Worm (Caenorhabditis elegans) whole organism, young adult: ENCODE data around the gene C32D5.14.

Experiments
- B0261.1 ChIP-seq: sonication (generic microtip); optimal IDR thresholded peaks from 2 replicates; lab custom pipeline; 2016; ENCODE audit warnings: mild to moderate bottlenecking, missing genetic modification characterization, moderate library complexity, missing compliant biosample characterization
- C06A6.2 ChIP-seq: fragments of 200-800 bp; sonication (Bioruptor generic); conservative IDR thresholded peaks from 2 replicates; pipeline ENCODE4 v1.3.6; 2022; ENCODE audit warnings: missing genetic modification characterization, missing compliant biosample characterization
- C17E4.6 ChIP-seq: fragments of 200-800 bp; sonication (Bioruptor generic); IDR thresholded peaks from 2 replicates; pipeline ENCODE4 v1.3.6; 2022; ENCODE audit warnings: missing genetic modification reagents, missing genetic modification characterization, missing compliant biosample characterization
- F23B12.7 ChIP-seq: sonication (generic microtip); optimal IDR thresholded peaks from 2 replicates; lab custom pipeline; 2017; ENCODE audit warnings: missing genetic modification characterization, mild to moderate bottlenecking, missing compliant biosample characterization, antibody characterized with exemption, moderate library complexity; ENCODE audit not compliant: insufficient read depth
- F37B4.10 ChIP-seq: fragments of 200-800 bp; sonication (Bioruptor generic); IDR thresholded peaks from 2 replicates; pipeline ENCODE4 v1.3.6; 2022; ENCODE audit warnings: missing genetic modification characterization, missing compliant biosample characterization
- F49E8.2 ChIP-seq: sonication (generic microtip); optimal IDR thresholded peaks from 3 replicates; lab custom pipeline; 2017; ENCODE audit warnings: missing genetic modification characterization, mild to moderate bottlenecking, missing compliant biosample characterization, antibody characterized with exemption, moderate library complexity; ENCODE audit not compliant: insufficient read depth
- K12H6.12 ChIP-seq: fragments of 200-800 bp; sonication (Bioruptor generic); optimal IDR thresholded peaks from 2 replicates; lab custom pipeline; 2018; ENCODE audit warnings: mild to moderate bottlenecking, missing genetic modification characterization, missing compliant biosample characterization
- T26A5.8 ChIP-seq: sonication (generic microtip); optimal IDR thresholded peaks from 2 replicates; lab custom pipeline; 2016; ENCODE audit warnings: missing genetic modification characterization, missing compliant biosample characterization
- Y53F4B.3 ChIP-seq: fragments of 200-800 bp; sonication (Bioruptor generic); IDR thresholded peaks from 2 replicates; pipeline ENCODE4 v1.3.6; 2022; ENCODE audit warnings: missing genetic modification reagents, missing genetic modification characterization, missing compliant biosample characterization
- Y56A3A.18 ChIP-seq: fragments of 200-800 bp; sonication (Bioruptor generic); IDR thresholded peaks from 2 replicates; pipeline ENCODE4 v1.3.6; 2022; ENCODE audit warnings: missing genetic modification reagents, missing genetic modification characterization, missing compliant biosample characterization
- Y79H2A.3 ChIP-seq: fragments of 200-800 bp; sonication (Bioruptor generic); conservative IDR thresholded peaks from 2 replicates; pipeline ENCODE4 v1.3.6; 2022; ENCODE audit warnings: missing genetic modification reagents, missing genetic modification characterization, missing compliant biosample characterization
- ama-1 ChIP-seq, 3 experiments: fragments of 150-350 bp in 1 of 3; sonication (generic microtip) in 2 of 3; optimal IDR thresholded peaks; 2 replicates each; lab custom pipeline; 2014 to 2018; ENCODE audit warnings: missing biosample characterization in 2 of 3, missing genetic modification characterization in 2 of 3, missing genetic modification reagents in 2 of 3
- aptf-3 ChIP-seq: fragments of 200-800 bp; sonication (Bioruptor generic); IDR thresholded peaks from 2 replicates; pipeline ENCODE4 v1.3.6; 2022; ENCODE audit warnings: missing genetic modification characterization, missing compliant biosample characterization
- atf-7 ChIP-seq: sonication (generic microtip); optimal IDR thresholded peaks from 2 replicates; lab custom pipeline; 2017; ENCODE audit warnings: mild to moderate bottlenecking, missing genetic modification characterization, missing compliant biosample characterization
- athp-1 ChIP-seq: sonication (generic microtip); optimal IDR thresholded peaks from 2 replicates; lab custom pipeline; 2017; ENCODE audit warnings: mild to moderate bottlenecking, missing genetic modification characterization, missing compliant biosample characterization
- cebp-1 ChIP-seq, 2 experiments: fragments of 200-800 bp in 1 of 2; sonication (Bioruptor generic) in 1 of 2; sonication (generic microtip) in 1 of 2; IDR thresholded peaks in 1 of 2; optimal IDR thresholded peaks in 1 of 2; 2 replicates each; pipeline versions ENCODE4 v1.3.6 to Lab custom; 2017 to 2022; ENCODE audit warnings: missing compliant biosample characterization in 2 of 2, missing genetic modification characterization in 2 of 2, mild to moderate bottlenecking in 1 of 2, missing genetic modification reagents in 1 of 2, moderate library complexity in 1 of 2
- ceh-100 ChIP-seq: fragments of 200-800 bp; sonication (Bioruptor generic); IDR thresholded peaks from 2 replicates; pipeline ENCODE4 v1.3.6; 2022; ENCODE audit warnings: missing genetic modification reagents, missing genetic modification characterization, missing compliant biosample characterization
- ceh-40 ChIP-seq: fragments of 200-800 bp; sonication (Bioruptor generic); IDR thresholded peaks from 2 replicates; pipeline ENCODE4 v1.3.6; 2022; ENCODE audit warnings: missing genetic modification characterization, missing compliant biosample characterization
- ceh-58 ChIP-seq: fragments of 200-800 bp; sonication (Bioruptor generic); IDR thresholded peaks from 2 replicates; pipeline ENCODE4 v1.3.6; 2022; ENCODE audit warnings: missing genetic modification characterization, missing compliant biosample characterization
- die-1 ChIP-seq: sonication (generic microtip); optimal IDR thresholded peaks from 2 replicates; lab custom pipeline; 2016; ENCODE audit warnings: missing genotype, mild to moderate bottlenecking, missing genetic modification characterization, missing compliant biosample characterization
- dpff-1 ChIP-seq: sonication (generic microtip); optimal IDR thresholded peaks from 2 replicates; lab custom pipeline; 2017; ENCODE audit warnings: mild to moderate bottlenecking, missing genetic modification characterization, missing compliant biosample characterization
- efl-1 ChIP-seq: fragments of 150-350 bp; optimal IDR thresholded peaks from 2 replicates; lab custom pipeline; 2014; ENCODE audit warnings: missing biosample characterization, missing genetic modification reagents, missing genetic modification characterization
- gei-17 ChIP-seq: fragments of 200-800 bp; sonication (Bioruptor generic); optimal IDR thresholded peaks from 2 replicates; lab custom pipeline; 2018; ENCODE audit warnings: mild to moderate bottlenecking, missing genetic modification characterization, missing compliant biosample characterization
- hsf-1 ChIP-seq: fragments of 200-800 bp; sonication (Bioruptor generic); IDR thresholded peaks from 2 replicates; pipeline ENCODE4 v1.3.6; 2022; ENCODE audit warnings: missing genetic modification reagents, missing genetic modification characterization, missing compliant biosample characterization
- let-526 ChIP-seq: fragments of 200-800 bp; sonication (Bioruptor generic); IDR thresholded peaks from 2 replicates; pipeline ENCODE4 v1.3.6; 2022; ENCODE audit warnings: missing genetic modification reagents, missing genetic modification characterization, missing compliant biosample characterization
- lin-26 ChIP-seq: fragments of 200-800 bp; sonication (Bioruptor generic); IDR thresholded peaks from 2 replicates; pipeline ENCODE4 v1.3.6; 2022; ENCODE audit warnings: missing genetic modification reagents, missing genetic modification characterization, missing compliant biosample characterization
- lin-54 ChIP-seq: fragments of 200-800 bp; sonication (Bioruptor generic); optimal IDR thresholded peaks from 2 replicates; lab custom pipeline; 2018; ENCODE audit warnings: mild to moderate bottlenecking, missing genetic modification characterization, missing compliant biosample characterization
- madf-6 ChIP-seq: fragments of 200-800 bp; sonication (Bioruptor generic); IDR thresholded peaks from 2 replicates; pipeline ENCODE4 v1.3.6; 2022; ENCODE audit warnings: missing genetic modification reagents, missing genetic modification characterization, missing compliant biosample characterization
- nfya-2 ChIP-seq: fragments of 200-800 bp; sonication (Bioruptor generic); IDR thresholded peaks from 2 replicates; pipeline ENCODE4 v1.3.6; 2022; ENCODE audit warnings: missing genetic modification reagents, missing genetic modification characterization, missing compliant biosample characterization
- nhr-179 ChIP-seq: sonication (generic microtip); optimal IDR thresholded peaks from 2 replicates; lab custom pipeline; 2016; ENCODE audit warnings: mild to moderate bottlenecking, missing genetic modification characterization, missing compliant biosample characterization
- nhr-80 ChIP-seq: sonication (generic microtip); optimal IDR thresholded peaks from 2 replicates; lab custom pipeline; 2016; ENCODE audit warnings: missing genetic modification characterization, missing compliant biosample characterization
- rpc-1 ChIP-seq, 2 experiments: fragments of 150-350 bp in 1 of 2; sonication (generic microtip) in 1 of 2; optimal IDR thresholded peaks; 2 replicates each; lab custom pipeline; 2014 to 2018; ENCODE audit warnings: missing biosample characterization in 1 of 2, missing genetic modification characterization in 1 of 2, missing genetic modification reagents in 1 of 2, missing genotype in 1 of 2
- sdz-38 ChIP-seq: sonication (generic microtip); optimal IDR thresholded peaks from 2 replicates; lab custom pipeline; 2016; ENCODE audit warnings: missing genotype, missing genetic modification characterization, missing compliant biosample characterization
- snpc-1.1 ChIP-seq: sonication (generic microtip); optimal IDR thresholded peaks from 2 replicates; lab custom pipeline; 2017; ENCODE audit warnings: missing genetic modification characterization, mild to moderate bottlenecking, missing compliant biosample characterization, antibody characterized with exemption, moderate library complexity, missing genotype, missing genetic modification reagents; ENCODE audit not compliant: insufficient read depth
- snpc-1.3 ChIP-seq: sonication (generic microtip); optimal IDR thresholded peaks from 2 replicates; lab custom pipeline; 2017; ENCODE audit warnings: missing genetic modification characterization, mild to moderate bottlenecking, missing compliant biosample characterization, antibody characterized with exemption, moderate library complexity, missing genotype, missing genetic modification reagents; ENCODE audit not compliant: insufficient read depth
- snpc-3.4 ChIP-seq: sonication (generic microtip); optimal IDR thresholded peaks from 2 replicates; lab custom pipeline; 2017; ENCODE audit warnings: missing genetic modification characterization, mild to moderate bottlenecking, missing compliant biosample characterization, antibody characterized with exemption, moderate library complexity, missing genotype, missing genetic modification reagents
- tbp1 ChIP-seq: fragments of 200-800 bp; sonication (Bioruptor generic); optimal IDR thresholded peaks from 2 replicates; lab custom pipeline; 2018; ENCODE audit warnings: mild to moderate bottlenecking, missing genetic modification characterization, missing compliant biosample characterization
- tbx-9 ChIP-seq: sonication (generic microtip); optimal IDR thresholded peaks from 2 replicates; lab custom pipeline; 2016; ENCODE audit warnings: borderline replicate concordance, missing genetic modification characterization, inconsistent platforms, missing compliant biosample characterization
- tlf-1 ChIP-seq: fragments of 200-800 bp; sonication (Bioruptor generic); optimal IDR thresholded peaks from 2 replicates; lab custom pipeline; 2018; ENCODE audit warnings: mild to moderate bottlenecking, missing genetic modification characterization, missing compliant biosample characterization
- unc-130 ChIP-seq: sonication (generic microtip); optimal IDR thresholded peaks from 2 replicates; lab custom pipeline; 2016; ENCODE audit warnings: missing genetic modification reagents, missing genetic modification characterization, missing compliant biosample characterization
- unc-62 ChIP-seq: fragments of 150-350 bp; optimal IDR thresholded peaks from 2 replicates; lab custom pipeline; 2014; ENCODE audit warnings: missing biosample characterization, missing genetic modification reagents, missing genetic modification characterization
- zim-3 ChIP-seq: sonication (generic microtip); optimal IDR thresholded peaks from 2 replicates; lab custom pipeline; 2017; ENCODE audit warnings: mild to moderate bottlenecking, missing genetic modification characterization, moderate library complexity, missing compliant biosample characterization
- ztf-26 ChIP-seq: sonication (generic microtip); optimal IDR thresholded peaks from 2 replicates; lab custom pipeline; 2017; ENCODE audit warnings: missing genetic modification characterization, missing compliant biosample characterization

The C32D5.14 gene

DNA sequence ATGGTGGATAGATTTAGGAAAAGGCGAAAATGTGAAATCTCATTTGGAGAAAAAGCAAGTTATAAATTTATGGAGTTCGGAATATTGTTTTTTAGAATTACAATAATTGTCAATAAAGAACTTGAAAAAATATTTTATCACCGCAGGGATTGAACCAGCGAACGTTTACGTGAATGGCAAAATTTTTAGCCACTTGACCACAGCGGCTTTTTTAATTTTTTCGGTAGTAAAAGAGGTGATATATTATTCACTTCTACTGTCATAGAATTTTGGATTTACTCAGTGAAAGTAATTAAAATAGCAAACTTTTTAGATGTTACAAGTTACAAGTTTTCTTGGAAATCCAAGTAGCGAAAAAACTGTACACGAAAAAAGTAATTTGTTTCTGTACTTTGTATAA is 22.9 kb downstream of the C32D5.14 start:
- TF ChIP-seq gei-17 (GFP tag; lab: Kevin White, UChicago) (no peak), nhr-179 (no peak), athp-1 (tag; lab: Kevin White, UChicago) (peak; percentile 50), F37B4.10 (GFP tag; lab: Robert Waterston, UW) (no peak), F23B12.7 (tag; lab: Kevin White, UChicago) (peak; percentile 54), ceh-40 (no peak), ama-1 (optimal IDR thresholded peaks at IDR 0.05; lab: Kevin White, UChicago) (no peak), ama-1 (GFP tag; optimal IDR thresholded peaks at IDR 0.05; lab: Kevin White, UChicago) (no peak), ztf-26 (tag; lab: Kevin White, UChicago) (no peak), let-526 (GFP tag; lab: Robert Waterston, UW) (no peak), unc-130 (GFP tag; lab: Kevin White, UChicago) (no peak), B0261.1 (tag; lab: Kevin White, UChicago) (peak; percentile 52), die-1 (tag; lab: Kevin White, UChicago) (peak; percentile 25), efl-1 (GFP tag; lab: Kevin White, UChicago) (no peak), ceh-100 (GFP tag; lab: Robert Waterston, UW) (no peak), atf-7 (tag; lab: Kevin White, UChicago) (no peak), snpc-3.4 (tag; lab: Kevin White, UChicago) (peak; percentile 37), hsf-1 (GFP tag; lab: Robert Waterston, UW) (0 out of 2 replicates have a peak, but pooled peaks have one; percentile 30), tbp1 (peak; percentile 83), snpc-1.1 (tag; lab: Kevin White, UChicago) (no peak), Y53F4B.3 (GFP tag; lab: Robert Waterston, UW) (no peak), dpff-1 (no peak), sdz-38 (no peak), tbx-9 (no peak), cebp-1 (GFP tag; IDR thresholded peaks at IDR 0.05; lab: Robert Waterston, UW) (no peak), cebp-1 (tag; optimal IDR thresholded peaks at IDR 0.05; lab: Kevin White, UChicago) (no peak), lin-26 (peak; percentile 66), madf-6 (GFP tag; lab: Robert Waterston, UW) (peak; percentile 49; the same call in 1 of the 2 replicates), ceh-58 (GFP tag; lab: Robert Waterston, UW) (0 out of 2 replicates have a peak, but pooled peaks have one; percentile 93), snpc-1.3 (tag; lab: Kevin White, UChicago) (peak; percentile 28), nfya-2 (GFP tag; lab: Robert Waterston, UW) (no peak), unc-62 (GFP tag; lab: Kevin White, UChicago) (no peak), rpc-1 (optimal IDR thresholded peaks at IDR 0.05; lab: Kevin White, UChicago) (peak; percentile 56), rpc-1 (tag; optimal IDR thresholded peaks at IDR 0.05; lab: Kevin White, UChicago) (peak; percentile 78), C06A6.2 (no peak), Y79H2A.3 (GFP tag; lab: Robert Waterston, UW) (no peak), aptf-3 (GFP tag; lab: Robert Waterston, UW) (no peak), lin-54 (GFP tag; lab: Kevin White, UChicago) (peak; percentile 37), Y56A3A.18 (GFP tag; lab: Robert Waterston, UW) (no peak), F49E8.2 (tag; lab: Kevin White, UChicago) (peak; percentile 35), zim-3 (tag; lab: Kevin White, UChicago) (no peak), K12H6.12 (tag; lab: Kevin White, UChicago) (no peak), tlf-1 (GFP tag; lab: Kevin White, UChicago) (no peak), C17E4.6 (GFP tag; lab: Robert Waterston, UW) (no peak), T26A5.8 (tag; lab: Kevin White, UChicago) (no peak), nhr-80 (tag; lab: Kevin White, UChicago) (no peak)
